Worm (Caenorhabditis elegans) whole organism, L3 larva: ENCODE measurements around the gene F32D8.1.

Experiments
- elt-1 ChIP-seq: fragments of 150-350 bp; optimal IDR thresholded peaks from 2 replicates; lab custom pipeline; 2014; ENCODE audit warnings: missing biosample characterization, missing genetic modification characterization
- elt-3 ChIP-seq, 3 experiments: fragments of 150-350 bp in 1 of 3; sonication (generic microtip) in 2 of 3; optimal IDR thresholded peaks; 2 replicates in 2 of 3; 4 replicates in 1 of 3; lab custom pipeline; 2014 to 2017; ENCODE audit warnings: missing biosample characterization in 3 of 3, missing genetic modification characterization in 3 of 3
- nfya-1 ChIP-seq: sonication (generic microtip); optimal IDR thresholded peaks from 2 replicates; lab custom pipeline; 2017; ENCODE audit warnings: missing genetic modification characterization, mild to moderate bottlenecking, missing compliant biosample characterization, antibody characterized with exemption, moderate library complexity; ENCODE audit not compliant: insufficient read depth
- nhr-12 ChIP-seq: fragments of 150-350 bp; optimal IDR thresholded peaks from 2 replicates; lab custom pipeline; 2014; ENCODE audit warnings: missing biosample characterization, missing genetic modification characterization
- nhr-237 ChIP-seq: fragments of 150-350 bp; optimal IDR thresholded peaks from 2 replicates; lab custom pipeline; 2014; ENCODE audit warnings: missing biosample characterization, missing genetic modification characterization
- tbx-2 ChIP-seq: sonication (generic microtip); optimal IDR thresholded peaks from 2 replicates; lab custom pipeline; 2016; ENCODE audit warnings: mild to moderate bottlenecking, missing genetic modification characterization, missing compliant biosample characterization
- ztf-11 ChIP-seq: fragments of 150-350 bp; optimal IDR thresholded peaks from 2 replicates; lab custom pipeline; 2014; ENCODE audit warnings: missing biosample characterization, missing genetic modification characterization
- ztf-4 ChIP-seq: fragments of 150-350 bp; optimal IDR thresholded peaks from 2 replicates; lab custom pipeline; 2014; ENCODE audit warnings: missing biosample characterization, missing genetic modification characterization

- TF ChIP-seq nhr-237 (no peak), nfya-1 (tag; lab: Kevin White, UChicago) (no peak), tbx-2 (tag; lab: Kevin White, UChicago) (no peak), ztf-11 (tag; lab: Kevin White, UChicago) (no peak), ztf-4 (tag; lab: Kevin White, UChicago) (no peak), elt-3 (tag; optimal IDR thresholded peaks at IDR 0.05; lab: Kevin White, UChicago) (no peak), nhr-12 (tag; lab: Kevin White, UChicago) (no peak), elt-1 (tag; lab: Kevin White, UChicago) (no peak)
Measured at ce11 chrV:10859048-10859637, 21.5 kb upstream of the F32D8.1 start.
